Worm (Caenorhabditis elegans) whole organism, L3 larva: ENCODE results near the gene dcaf-13.

Experiments used
- aly-2 ChIP-seq: fragments of 150-350 bp; optimal IDR thresholded peaks from 2 replicates; lab custom pipeline; 2014; ENCODE audit warnings: missing biosample characterization, missing genetic modification characterization
- ama-1 ChIP-seq: fragments of 150-350 bp; optimal IDR thresholded peaks from 2 replicates; lab custom pipeline; 2018
- ceh-16 ChIP-seq: sonication (generic microtip); optimal IDR thresholded peaks from 2 replicates; lab custom pipeline; 2017; ENCODE audit warnings: missing biosample characterization, missing genetic modification characterization
- ceh-28 ChIP-seq: fragments of 150-350 bp; optimal IDR thresholded peaks from 2 replicates; lab custom pipeline; 2014; ENCODE audit warnings: missing biosample characterization, missing genetic modification reagents, missing genetic modification characterization
- egl-5 ChIP-seq: fragments of 150-350 bp; optimal IDR thresholded peaks from 2 replicates; lab custom pipeline; 2017; ENCODE audit warnings: missing biosample characterization, missing genetic modification reagents, missing genetic modification characterization, inconsistent platforms
- elt-1 ChIP-seq: fragments of 150-350 bp; optimal IDR thresholded peaks from 2 replicates; lab custom pipeline; 2014; ENCODE audit warnings: missing biosample characterization, missing genetic modification characterization
- elt-2 ChIP-seq: sonication (generic microtip); optimal IDR thresholded peaks from 2 replicates; lab custom pipeline; 2016; ENCODE audit warnings: missing genetic modification reagents, mild to moderate bottlenecking, missing genetic modification characterization, missing compliant biosample characterization
- eor-1 ChIP-seq, 2 experiments: fragments of 150-350 bp; optimal IDR thresholded peaks; 2 replicates each; lab custom pipeline; 2014 to 2018; ENCODE audit warnings: missing biosample characterization in 2 of 2, missing genetic modification characterization in 2 of 2
- fkh-10 ChIP-seq: sonication (generic microtip); optimal IDR thresholded peaks from 2 replicates; lab custom pipeline; 2017; ENCODE audit warnings: missing biosample characterization, missing genetic modification reagents, missing genetic modification characterization
- fkh-2 ChIP-seq: fragments of 150-350 bp; optimal IDR thresholded peaks from 2 replicates; lab custom pipeline; 2014; ENCODE audit warnings: missing biosample characterization, missing genetic modification reagents, missing genetic modification characterization
- fos-1 ChIP-seq: fragments of 150-350 bp; optimal IDR thresholded peaks from 2 replicates; lab custom pipeline; 2014; ENCODE audit warnings: missing biosample characterization, missing genetic modification characterization
- jun-1 ChIP-seq: fragments of 150-350 bp; optimal IDR thresholded peaks from 2 replicates; lab custom pipeline; 2014; ENCODE audit warnings: missing biosample characterization, missing genetic modification reagents, missing genetic modification characterization
- lin-15B ChIP-seq: fragments of 150-350 bp; optimal IDR thresholded peaks from 2 replicates; lab custom pipeline; 2014; ENCODE audit warnings: missing biosample characterization, missing genetic modification characterization
- lin-39 ChIP-seq: fragments of 150-350 bp; optimal IDR thresholded peaks from 2 replicates; lab custom pipeline; 2018; ENCODE audit warnings: missing biosample characterization, missing genetic modification reagents, missing genetic modification characterization
- mdl-1 ChIP-seq: fragments of 150-350 bp; optimal IDR thresholded peaks from 2 replicates; lab custom pipeline; 2014; ENCODE audit warnings: missing biosample characterization, missing genetic modification characterization
- mml-1 ChIP-seq: fragments of 150-350 bp; sonication (generic microtip); optimal IDR thresholded peaks from 3 replicates; lab custom pipeline; 2014; ENCODE audit warnings: missing biosample characterization, missing genetic modification characterization
- nhr-11 ChIP-seq: fragments of 150-350 bp; optimal IDR thresholded peaks from 2 replicates; lab custom pipeline; 2014; ENCODE audit warnings: missing biosample characterization, missing genetic modification characterization
- nhr-12 ChIP-seq: fragments of 150-350 bp; optimal IDR thresholded peaks from 2 replicates; lab custom pipeline; 2014; ENCODE audit warnings: missing biosample characterization, missing genetic modification characterization
- nhr-23 ChIP-seq: fragments of 150-350 bp; optimal IDR thresholded peaks from 2 replicates; lab custom pipeline; 2014; ENCODE audit warnings: missing biosample characterization, missing genetic modification reagents, missing genetic modification characterization
- nhr-28 ChIP-seq: fragments of 150-350 bp; optimal IDR thresholded peaks from 2 replicates; lab custom pipeline; 2014; ENCODE audit warnings: missing biosample characterization, missing genetic modification characterization
- nhr-77 ChIP-seq: fragments of 150-350 bp; optimal IDR thresholded peaks from 2 replicates; lab custom pipeline; 2014; ENCODE audit warnings: missing biosample characterization, missing genetic modification characterization
- pha-4 ChIP-seq: fragments of 150-350 bp; optimal IDR thresholded peaks from 2 replicates; lab custom pipeline; 2014; ENCODE audit warnings: missing biosample characterization, missing genetic modification reagents, missing genetic modification characterization
- pqm-1 ChIP-seq: fragments of 150-350 bp; optimal IDR thresholded peaks from 2 replicates; lab custom pipeline; 2017; ENCODE audit warnings: missing biosample characterization, missing genetic modification characterization, inconsistent platforms
- sea-2 ChIP-seq: fragments of 150-350 bp; sonication (generic microtip); optimal IDR thresholded peaks from 4 replicates; lab custom pipeline; 2014; ENCODE audit warnings: missing biosample characterization, missing genetic modification reagents, missing genetic modification characterization
- snpc-4 ChIP-seq: fragments of 150-350 bp; optimal IDR thresholded peaks from 2 replicates; lab custom pipeline; 2014; ENCODE audit warnings: missing biosample characterization, missing genetic modification characterization
- unc-39 ChIP-seq: sonication (generic microtip); optimal IDR thresholded peaks from 4 replicates; lab custom pipeline; 2017; ENCODE audit warnings: missing biosample characterization, missing genetic modification characterization
- zag-1 ChIP-seq: fragments of 150-350 bp; optimal IDR thresholded peaks from 2 replicates; lab custom pipeline; 2014; ENCODE audit warnings: missing biosample characterization, missing genetic modification characterization
- ztf-11 ChIP-seq: fragments of 150-350 bp; optimal IDR thresholded peaks from 2 replicates; lab custom pipeline; 2014; ENCODE audit warnings: missing biosample characterization, missing genetic modification characterization
- ztf-4 ChIP-seq: fragments of 150-350 bp; optimal IDR thresholded peaks from 2 replicates; lab custom pipeline; 2014; ENCODE audit warnings: missing biosample characterization, missing genetic modification characterization

The dcaf-13 gene

DNA sequence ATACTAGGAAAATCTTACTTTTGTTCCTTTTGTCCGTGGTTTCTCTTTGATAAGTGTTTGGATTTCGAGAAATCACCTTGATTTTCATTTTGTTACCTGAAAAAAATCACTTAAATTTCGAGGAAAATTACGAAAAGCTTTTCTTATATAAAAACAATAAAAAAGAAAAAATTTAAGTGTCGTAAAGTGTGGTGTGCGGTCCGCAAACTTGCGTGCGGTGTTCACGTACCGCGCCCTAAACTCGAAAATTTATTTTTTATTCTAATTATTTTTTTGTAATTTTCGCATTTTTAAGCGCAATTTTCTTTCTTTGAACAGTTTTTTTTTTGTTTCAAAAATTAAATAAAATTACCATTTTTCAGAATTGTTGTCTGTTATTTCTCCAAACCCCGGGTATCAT is at the start of gene dcaf-13, which contains the start of gene toe-1:
Gene dcaf-13 (minus strand): TSS at position 96 of the 400 bp plus-strand sequence.
Gene toe-1 (plus strand): TSS at position 361 of the 400 bp plus-strand sequence.
- TF ChIP-seq ztf-11 (no peak), elt-1 (tag; lab: Kevin White, UChicago) (no peak), lin-39 (no peak), ceh-28 (tag; lab: Kevin White, UChicago) (no peak), nhr-77 (tag; lab: Kevin White, UChicago) (no peak), pqm-1 (tag; lab: Kevin White, UChicago) (no peak), elt-2 (tag; lab: Kevin White, UChicago) (no peak), fkh-10 (no peak), egl-5 (tag; lab: Kevin White, UChicago) (no peak)
- TF ChIP-seq, all 47 proteins: peak for 0

DNA sequence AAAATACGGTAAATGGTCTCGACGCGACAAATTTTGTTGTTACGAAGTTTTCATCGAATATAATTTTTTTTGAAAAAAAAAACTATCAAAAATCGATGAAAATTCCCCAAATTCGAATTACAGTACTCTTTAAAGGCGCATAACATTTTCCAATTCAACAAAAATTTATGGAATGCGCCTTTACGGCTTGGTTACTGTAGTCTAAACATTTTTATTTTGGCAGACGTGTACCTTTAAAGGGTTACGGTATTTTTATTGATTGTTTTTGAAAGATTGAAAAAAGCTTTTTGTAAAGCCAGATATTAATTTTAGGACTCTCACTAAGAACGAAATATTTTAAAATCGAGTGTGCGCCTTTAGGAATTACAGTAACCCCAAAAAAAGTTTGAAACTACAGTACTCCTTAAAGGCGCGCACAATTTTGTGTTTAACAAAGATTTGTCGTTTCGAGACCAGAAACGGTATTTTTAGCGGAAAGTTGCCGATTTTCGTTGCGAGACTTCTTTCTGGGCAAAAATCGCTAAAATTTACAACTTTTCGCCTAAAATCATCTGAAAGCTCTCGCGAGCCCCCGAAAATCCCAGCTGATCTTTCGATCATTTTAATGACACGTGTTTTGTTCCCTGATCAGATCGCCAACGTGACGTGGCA is 49.4 kb upstream of the dcaf-13 start:
- TF ChIP-seq jun-1 (tag; lab: Kevin White, UChicago) = no peak
- TF ChIP-seq, all 47 proteins: peak for 0

DNA sequence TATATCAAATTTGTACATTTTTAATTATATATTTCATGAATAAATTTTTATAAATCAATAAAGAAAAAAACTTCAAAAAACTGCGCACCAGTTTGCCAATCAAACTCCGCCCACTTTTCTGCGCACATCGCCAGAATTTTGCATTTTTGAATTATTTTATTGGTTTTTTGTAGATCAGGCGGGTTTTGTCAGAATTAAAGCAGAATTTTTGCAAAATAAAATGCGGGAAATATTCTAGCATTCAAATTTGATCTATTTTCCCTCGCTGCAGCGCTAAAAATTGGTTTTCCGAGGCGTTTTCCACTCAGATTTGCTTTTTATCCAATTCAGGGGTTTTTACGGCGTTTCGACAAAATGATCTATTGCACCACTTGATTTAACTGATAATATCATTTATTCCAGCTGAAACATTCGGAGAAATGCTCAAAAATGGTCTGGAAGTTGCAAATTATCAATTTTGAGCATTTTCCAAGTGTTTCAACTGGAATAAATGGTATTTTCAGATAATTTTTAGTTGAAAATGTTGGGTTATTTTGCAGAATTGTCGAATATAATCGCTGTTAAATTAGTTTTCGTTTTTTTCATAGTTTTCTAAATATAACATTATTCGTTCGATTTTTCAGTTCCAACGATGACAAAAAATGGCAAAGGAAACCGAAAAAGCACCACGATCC is 46.4 kb upstream of the dcaf-13 start, which contains the start of gene W06B4.1:
Gene W06B4.1 (plus strand): TSS at position 624 of the 674 bp plus-strand sequence.
- TF ChIP-seq eor-1 (tag; optimal IDR thresholded peaks at IDR 0.05; lab: Kevin White, UChicago) (no peak), aly-2 (no peak), unc-39 (tag; lab: Kevin White, UChicago) (no peak), nhr-11 (no peak), ama-1 (no peak), lin-15B (tag; lab: Kevin White, UChicago) (no peak), jun-1 (tag; lab: Kevin White, UChicago) (no peak), nhr-28 (tag; lab: Kevin White, UChicago) (no peak), lin-39 (no peak)

DNA sequence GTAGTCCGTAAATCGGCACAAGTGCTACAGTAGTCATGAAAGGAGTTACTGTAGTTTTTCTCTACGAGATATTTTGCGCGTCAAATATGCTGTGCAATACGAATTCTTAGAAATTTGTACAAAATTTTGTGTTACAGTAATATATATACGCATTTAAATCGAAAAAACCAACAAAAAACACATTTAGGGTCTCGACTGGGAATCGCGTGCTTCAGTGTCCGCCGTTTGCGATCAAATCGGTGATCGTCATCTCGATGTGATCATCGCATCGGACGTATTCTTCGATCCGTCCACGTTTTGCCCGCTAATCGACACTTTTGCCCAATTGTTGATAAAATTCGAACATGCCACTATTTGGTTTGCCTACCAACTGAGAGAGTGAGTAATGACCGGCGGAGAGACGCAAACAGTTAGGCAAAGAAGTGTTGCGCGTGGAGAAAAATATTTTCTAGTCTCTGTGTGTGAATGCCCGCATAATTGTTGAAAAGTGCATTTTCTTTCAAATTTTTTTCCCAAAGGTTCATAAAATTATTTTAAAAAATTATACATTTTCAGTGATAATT is 44.3 kb upstream of the dcaf-13 start:
- TF ChIP-seq pqm-1 (tag; lab: Kevin White, UChicago) (peak; percentile 52), zag-1 (tag; lab: Kevin White, UChicago) (no peak), jun-1 (tag; lab: Kevin White, UChicago) (no peak), sea-2 (GFP tag; lab: Kevin White, UChicago) (no peak), fkh-10 (no peak), mml-1 (no peak), pha-4 (tag; lab: Kevin White, UChicago) (peak; percentile 31)

DNA sequence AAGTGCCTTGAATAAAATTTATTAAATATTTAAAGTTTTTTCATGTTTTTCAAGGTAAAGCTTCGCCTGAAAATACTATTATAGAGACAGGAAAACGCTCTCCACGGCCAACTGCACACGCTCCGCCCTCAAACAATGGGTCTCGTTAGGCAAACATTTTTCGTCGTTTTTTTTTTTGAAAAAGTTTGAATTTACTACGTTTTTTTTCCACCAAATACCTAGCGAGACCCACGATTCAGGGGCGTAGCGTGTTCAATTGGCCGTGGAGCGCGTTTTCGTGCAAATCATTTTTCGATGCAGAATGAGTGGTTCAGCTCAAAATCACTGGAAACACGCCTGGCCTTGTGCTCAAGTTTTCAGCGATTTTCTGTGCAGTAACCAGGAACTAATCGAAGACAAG is 43.2 kb upstream of the dcaf-13 start, which contains the start of gene W06B4.2:
Gene W06B4.2 (plus strand): TSS at position 301 of the 400 bp plus-strand sequence.
- TF ChIP-seq fos-1 (tag; lab: Kevin White, UChicago) = no peak
- no peak for TF ChIP-seq ceh-16
- no peak for TF ChIP-seq lin-15B (tag; lab: Kevin White, UChicago)
- no peak for TF ChIP-seq aly-2
- TF ChIP-seq fkh-2 (tag; lab: Kevin White, UChicago) = no peak
- no peak for TF ChIP-seq snpc-4
- no peak for TF ChIP-seq nhr-23
- no peak for TF ChIP-seq pqm-1 (tag; lab: Kevin White, UChicago)
- TF ChIP-seq ztf-4 = no peak
- TF ChIP-seq nhr-28 (tag; lab: Kevin White, UChicago) = no peak
- no peak for TF ChIP-seq mdl-1
- no peak for TF ChIP-seq nhr-12
- no peak for TF ChIP-seq sea-2 (GFP tag; lab: Kevin White, UChicago)
- TF ChIP-seq, all 47 proteins: peak for 0

DNA sequence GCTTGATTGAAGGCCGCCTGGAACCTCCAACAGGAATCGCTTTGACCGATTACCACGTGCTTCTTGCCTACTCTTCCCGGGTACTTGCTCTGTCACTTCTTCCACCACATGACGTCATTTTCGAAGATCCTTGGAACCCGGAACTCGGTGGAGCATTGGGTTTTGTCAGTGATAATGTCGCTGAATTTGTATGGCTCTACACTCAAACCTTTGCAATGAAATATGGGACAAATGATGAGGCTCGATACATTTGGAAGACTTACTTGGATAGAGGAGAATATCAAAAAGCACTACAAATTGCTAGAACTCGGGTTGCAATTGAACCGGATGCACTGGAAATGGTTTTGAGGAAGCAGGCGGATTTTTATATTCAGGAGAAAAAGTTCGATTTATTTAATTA is 38.1 kb upstream of the dcaf-13 start:
- TF ChIP-seq egl-5 (tag; lab: Kevin White, UChicago) (no peak), ceh-28 (tag; lab: Kevin White, UChicago) (no peak), jun-1 (tag; lab: Kevin White, UChicago) (no peak)
